Fruit fly (Drosophila melanogaster) whole organism, adult: ENCODE results near the gene CG10343.
A peak's percentile ranks its signal among the peaks of the same experiment; 100 is the strongest.

Source experiments
- CG11617 ChIP-seq: fragments of 200-800 bp; sonication (Bioruptor generic); optimal IDR thresholded peaks from 2 replicates; lab custom pipeline; 2017; ENCODE audit warnings: mild to moderate bottlenecking, missing biosample characterization, missing genetic modification reagents, missing genetic modification characterization
- CG5204 ChIP-seq: fragments of 200-800 bp; sonication (Bioruptor generic); optimal IDR thresholded peaks from 2 replicates; lab custom pipeline; 2016; ENCODE audit warnings: missing biosample characterization, missing genetic modification characterization
- CG7045 ChIP-seq: fragments of 200-800 bp; sonication (Bioruptor generic); optimal IDR thresholded peaks from 2 replicates; lab custom pipeline; 2017; ENCODE audit warnings: missing biosample characterization, mild to moderate bottlenecking, missing genetic modification characterization
- Clk ChIP-seq: fragments of 200-800 bp; sonication (Bioruptor generic); optimal IDR thresholded peaks from 2 replicates; lab custom pipeline; 2017; ENCODE audit warnings: missing biosample characterization, missing genetic modification characterization
- cnc ChIP-seq, 2 experiments: fragments of >200 bp; optimal IDR thresholded peaks; 2 replicates each; lab custom pipeline; 2017
- kay ChIP-seq: fragments of 200-800 bp; sonication (Bioruptor generic); peaks from one replicate; lab custom pipeline; 2016; ENCODE audit warnings: missing biosample characterization, missing genetic modification characterization, borderline replicate concordance
- ovo ChIP-seq: fragments of 200-800 bp; sonication (Bioruptor generic); optimal IDR thresholded peaks from 2 replicates; lab custom pipeline; 2016; ENCODE audit warnings: missing biosample characterization, missing genetic modification characterization
- pad ChIP-seq: fragments of 200-800 bp; sonication (Bioruptor generic); optimal IDR thresholded peaks from 3 replicates; lab custom pipeline; 2017; ENCODE audit warnings: missing biosample characterization, missing genetic modification characterization, mild to moderate bottlenecking, moderate library complexity, missing genetic modification reagents

- TF ChIP-seq cnc (optimal IDR thresholded peaks at IDR 0.05; lab: Kevin White, UChicago): no peak
- peak; percentile 69 for TF ChIP-seq pad (GFP tag; lab: Kevin White, UChicago)
- TF ChIP-seq kay: no peak
- TF ChIP-seq CG5204: no peak
- peak; percentile 87 for TF ChIP-seq CG11617 (GFP tag; lab: Kevin White, UChicago)
- peak; percentile 65 for TF ChIP-seq Clk (GFP tag; lab: Kevin White, UChicago)
- TF ChIP-seq ovo: peak; percentile 54
- TF ChIP-seq CG7045 (GFP tag; lab: Kevin White, UChicago): peak; percentile 69
These were observed 7.9 kb upstream of the CG10343 start, which contains the start of the genes CG10383 and CG10338 for dm6 chr2L:18695404-18695804.
